Worm (Caenorhabditis elegans) whole organism, young adult: ENCODE measurements around the gene C35D10.12.
"Not testable (repeated sequence)": the region's sequence is repeated elsewhere in the genome, so short reads cannot be mapped to it uniquely, and the experiment has no call there.

ENCODE experiments used
- B0336.3 ChIP-seq: fragments of 200-800 bp; sonication (Bioruptor generic); IDR thresholded peaks from 2 replicates; pipeline ENCODE4 v1.3.6; 2022; ENCODE audit warnings: missing genetic modification characterization, missing compliant biosample characterization
- D2030.7 ChIP-seq: fragments of 200-800 bp; sonication (Bioruptor generic); IDR thresholded peaks from 2 replicates; pipeline ENCODE4 v1.3.6; 2022; ENCODE audit warnings: missing genetic modification reagents, missing genetic modification characterization, missing compliant biosample characterization
- F23B12.7 ChIP-seq: sonication (generic microtip); optimal IDR thresholded peaks from 2 replicates; lab custom pipeline; 2017; ENCODE audit warnings: missing genetic modification characterization, mild to moderate bottlenecking, missing compliant biosample characterization, antibody characterized with exemption, moderate library complexity; ENCODE audit not compliant: insufficient read depth
- K11D2.4 ChIP-seq: fragments of 200-800 bp; sonication (Bioruptor generic); IDR thresholded peaks from 2 replicates; pipeline ENCODE4 v1.3.6; 2022; ENCODE audit warnings: missing genetic modification reagents, missing genetic modification characterization, missing compliant biosample characterization
- T07F8.4 ChIP-seq: sonication (generic microtip); optimal IDR thresholded peaks from 2 replicates; lab custom pipeline; 2016; ENCODE audit warnings: mild to moderate bottlenecking, missing genetic modification characterization, moderate library complexity, missing compliant biosample characterization
- Y95B8A.8 ChIP-seq: fragments of 200-800 bp; sonication (Bioruptor generic); IDR thresholded peaks from 2 replicates; pipeline ENCODE4 v1.3.6; 2022; ENCODE audit warnings: missing genetic modification reagents, missing genetic modification characterization, missing compliant biosample characterization
- aptf-2 ChIP-seq: fragments of 200-800 bp; sonication (Bioruptor generic); conservative IDR thresholded peaks from 2 replicates; pipeline ENCODE4 v1.3.6; 2022; ENCODE audit warnings: missing genetic modification reagents, missing genetic modification characterization, missing compliant biosample characterization
- athp-1 ChIP-seq: sonication (generic microtip); optimal IDR thresholded peaks from 2 replicates; lab custom pipeline; 2017; ENCODE audit warnings: mild to moderate bottlenecking, missing genetic modification characterization, missing compliant biosample characterization
- attf-5 ChIP-seq: fragments of 200-800 bp; sonication (Bioruptor generic); optimal IDR thresholded peaks from 2 replicates; lab custom pipeline; 2018; ENCODE audit warnings: mild to moderate bottlenecking, missing genetic modification characterization, missing compliant biosample characterization
- bed-1 ChIP-seq: fragments of 200-800 bp; sonication (Bioruptor generic); IDR thresholded peaks from 2 replicates; pipeline ENCODE4 v1.3.6; 2022; ENCODE audit warnings: missing genetic modification reagents, missing genetic modification characterization, missing compliant biosample characterization
- ccch-3 ChIP-seq: fragments of 200-800 bp; sonication (Bioruptor generic); optimal IDR thresholded peaks from 2 replicates; lab custom pipeline; 2018; ENCODE audit warnings: mild to moderate bottlenecking, missing genetic modification characterization, missing compliant biosample characterization
- ceh-91 ChIP-seq: fragments of 200-800 bp; sonication (Bioruptor generic); IDR thresholded peaks from 2 replicates; pipeline ENCODE4 v1.3.6; 2022; ENCODE audit warnings: missing genetic modification reagents, missing genetic modification characterization, missing compliant biosample characterization
- die-1 ChIP-seq: sonication (generic microtip); optimal IDR thresholded peaks from 2 replicates; lab custom pipeline; 2016; ENCODE audit warnings: missing genotype, mild to moderate bottlenecking, missing genetic modification characterization, missing compliant biosample characterization
- dox-1 ChIP-seq: fragments of 200-800 bp; sonication (Bioruptor generic); IDR thresholded peaks from 2 replicates; pipeline ENCODE4 v1.3.6; 2022; ENCODE audit warnings: missing genetic modification reagents, missing genetic modification characterization, missing compliant biosample characterization
- dpff-1 ChIP-seq: sonication (generic microtip); optimal IDR thresholded peaks from 2 replicates; lab custom pipeline; 2017; ENCODE audit warnings: mild to moderate bottlenecking, missing genetic modification characterization, missing compliant biosample characterization
- dpl-1 ChIP-seq: fragments of 150-350 bp; optimal IDR thresholded peaks from 2 replicates; lab custom pipeline; 2014; ENCODE audit warnings: missing biosample characterization, missing genetic modification reagents, missing genetic modification characterization
- efl-1 ChIP-seq: fragments of 150-350 bp; optimal IDR thresholded peaks from 2 replicates; lab custom pipeline; 2014; ENCODE audit warnings: missing biosample characterization, missing genetic modification reagents, missing genetic modification characterization
- egrh-3 ChIP-seq: fragments of 200-800 bp; sonication (Bioruptor generic); IDR thresholded peaks from 2 replicates; pipeline ENCODE4 v1.3.6; 2022; ENCODE audit warnings: missing genetic modification reagents, missing genetic modification characterization, missing compliant biosample characterization
- hlh-26 ChIP-seq: fragments of 200-800 bp; sonication (Bioruptor generic); conservative IDR thresholded peaks from 2 replicates; pipeline ENCODE4 v1.3.6; 2022; ENCODE audit warnings: missing genetic modification reagents, missing genetic modification characterization, missing compliant biosample characterization
- hmg-1.2 ChIP-seq: fragments of 200-800 bp; sonication (Bioruptor generic); IDR thresholded peaks from 2 replicates; pipeline ENCODE4 v1.3.6; 2022; ENCODE audit warnings: missing genetic modification reagents, missing genetic modification characterization, missing compliant biosample characterization
- hmg-20 ChIP-seq: fragments of 200-800 bp; sonication (Bioruptor generic); IDR thresholded peaks from 2 replicates; pipeline ENCODE4 v1.3.6; 2022; ENCODE audit warnings: missing genetic modification reagents, missing genetic modification characterization, missing compliant biosample characterization
- hsf-1 ChIP-seq: fragments of 200-800 bp; sonication (Bioruptor generic); IDR thresholded peaks from 2 replicates; pipeline ENCODE4 v1.3.6; 2022; ENCODE audit warnings: missing genetic modification reagents, missing genetic modification characterization, missing compliant biosample characterization
- lag-1 ChIP-seq: fragments of 200-800 bp; sonication (Bioruptor generic); IDR thresholded peaks from 2 replicates; pipeline ENCODE4 v1.3.6; 2022; ENCODE audit warnings: missing genetic modification reagents, missing genetic modification characterization, missing compliant biosample characterization
- let-607 ChIP-seq, 2 experiments: fragments of 200-800 bp in 1 of 2; sonication (Bioruptor generic) in 1 of 2; sonication (generic microtip) in 1 of 2; optimal IDR thresholded peaks; 2 replicates each; lab custom pipeline; 2016 to 2018; ENCODE audit warnings: mild to moderate bottlenecking in 2 of 2, missing compliant biosample characterization in 2 of 2, missing genetic modification characterization in 2 of 2, moderate library complexity in 2 of 2, missing genotype in 1 of 2
- lin-26 ChIP-seq: fragments of 200-800 bp; sonication (Bioruptor generic); IDR thresholded peaks from 2 replicates; pipeline ENCODE4 v1.3.6; 2022; ENCODE audit warnings: missing genetic modification reagents, missing genetic modification characterization, missing compliant biosample characterization
- lin-54 ChIP-seq: fragments of 200-800 bp; sonication (Bioruptor generic); optimal IDR thresholded peaks from 2 replicates; lab custom pipeline; 2018; ENCODE audit warnings: mild to moderate bottlenecking, missing genetic modification characterization, missing compliant biosample characterization
- lsl-1 ChIP-seq: fragments of 200-800 bp; sonication (Bioruptor generic); optimal IDR thresholded peaks from 2 replicates; lab custom pipeline; 2018; ENCODE audit warnings: mild to moderate bottlenecking, missing genetic modification characterization, moderate library complexity, missing compliant biosample characterization
- madf-10 ChIP-seq: sonication (generic microtip); optimal IDR thresholded peaks from 2 replicates; lab custom pipeline; 2016; ENCODE audit warnings: mild to moderate bottlenecking, missing genetic modification characterization, missing compliant biosample characterization
- mcd-1 ChIP-seq: fragments of 200-800 bp; sonication (Bioruptor generic); IDR thresholded peaks from 2 replicates; pipeline ENCODE4 v1.3.6; 2022; ENCODE audit warnings: missing genetic modification reagents, missing genetic modification characterization, missing compliant biosample characterization
- mel-28 ChIP-seq: sonication (generic microtip); optimal IDR thresholded peaks from 2 replicates; lab custom pipeline; 2016; ENCODE audit warnings: borderline replicate concordance, mild to moderate bottlenecking, missing genetic modification characterization, missing compliant biosample characterization
- nfyb-1 ChIP-seq: fragments of 200-800 bp; sonication (Bioruptor generic); IDR thresholded peaks from 2 replicates; pipeline ENCODE4 v1.3.6; 2022; ENCODE audit warnings: missing genetic modification reagents, missing genetic modification characterization, missing compliant biosample characterization
- nhr-120 ChIP-seq: fragments of 200-800 bp; sonication (Bioruptor generic); IDR thresholded peaks from 2 replicates; pipeline ENCODE4 v1.3.6; 2022; ENCODE audit warnings: missing genetic modification characterization, missing compliant biosample characterization
- nhr-179 ChIP-seq: sonication (generic microtip); optimal IDR thresholded peaks from 2 replicates; lab custom pipeline; 2016; ENCODE audit warnings: mild to moderate bottlenecking, missing genetic modification characterization, missing compliant biosample characterization
- nhr-27 ChIP-seq: fragments of 200-800 bp; sonication (Bioruptor generic); optimal IDR thresholded peaks from 2 replicates; lab custom pipeline; 2018; ENCODE audit warnings: mild to moderate bottlenecking, missing genetic modification characterization, moderate library complexity, missing compliant biosample characterization
- nhr-80 ChIP-seq: sonication (generic microtip); optimal IDR thresholded peaks from 2 replicates; lab custom pipeline; 2016; ENCODE audit warnings: missing genetic modification characterization, missing compliant biosample characterization
- repo-1 ChIP-seq: sonication (generic microtip); optimal IDR thresholded peaks from 2 replicates; lab custom pipeline; 2017; ENCODE audit warnings: mild to moderate bottlenecking, missing genetic modification characterization, missing compliant biosample characterization
- rpc-1 ChIP-seq, 2 experiments: fragments of 150-350 bp in 1 of 2; sonication (generic microtip) in 1 of 2; optimal IDR thresholded peaks; 2 replicates each; lab custom pipeline; 2014 to 2018; ENCODE audit warnings: missing biosample characterization in 1 of 2, missing genetic modification characterization in 1 of 2, missing genetic modification reagents in 1 of 2, missing genotype in 1 of 2
- sea-2 ChIP-seq: fragments of 200-800 bp; sonication (Bioruptor generic); IDR thresholded peaks from 2 replicates; pipeline ENCODE4 v1.3.6; 2022; ENCODE audit warnings: missing genetic modification characterization, missing compliant biosample characterization
- zim-3 ChIP-seq: sonication (generic microtip); optimal IDR thresholded peaks from 2 replicates; lab custom pipeline; 2017; ENCODE audit warnings: mild to moderate bottlenecking, missing genetic modification characterization, moderate library complexity, missing compliant biosample characterization
- ztf-18 ChIP-seq: sonication (generic microtip); optimal IDR thresholded peaks from 2 replicates; lab custom pipeline; 2016; ENCODE audit warnings: missing genotype, mild to moderate bottlenecking, missing genetic modification characterization, missing compliant biosample characterization
- ztf-22 ChIP-seq: fragments of 200-800 bp; sonication (Bioruptor generic); optimal IDR thresholded peaks from 2 replicates; lab custom pipeline; 2018; ENCODE audit warnings: mild to moderate bottlenecking, missing genetic modification characterization, moderate library complexity, missing compliant biosample characterization
- ztf-26 ChIP-seq: sonication (generic microtip); optimal IDR thresholded peaks from 2 replicates; lab custom pipeline; 2017; ENCODE audit warnings: missing genetic modification characterization, missing compliant biosample characterization
- ztf-28 ChIP-seq: fragments of 200-800 bp; sonication (Bioruptor generic); IDR thresholded peaks from 2 replicates; pipeline ENCODE4 v1.3.6; 2022; ENCODE audit warnings: missing genetic modification reagents, missing genetic modification characterization, missing compliant biosample characterization

C35D10.12 gene

DNA sequence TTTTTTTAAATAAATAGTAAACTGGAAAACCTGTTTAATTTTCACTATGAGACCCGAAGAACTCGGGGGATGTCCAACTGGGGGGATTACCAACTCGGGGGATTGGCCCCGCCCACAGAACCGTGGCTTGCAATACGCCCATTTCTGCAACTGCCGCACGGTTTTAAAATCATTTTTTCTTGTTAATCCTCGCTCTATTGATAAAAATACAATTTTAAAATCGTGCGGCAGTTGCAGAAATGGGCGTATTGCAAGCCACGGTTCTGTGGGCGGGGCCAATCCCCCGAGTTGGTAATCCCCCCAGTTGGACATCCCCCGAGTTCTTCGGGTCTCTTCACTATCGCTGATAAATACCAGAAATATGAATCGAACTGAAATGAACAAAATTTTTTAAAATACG, 47.4 kb upstream of the C35D10.12 start, which contains the start of gene mmab-1 (continued):
- TF ChIP-seq ceh-91 (GFP tag; lab: Robert Waterston, UW) (0 out of 2 replicates have a peak, but pooled peaks have one; percentile 11), egrh-3 (GFP tag; lab: Robert Waterston, UW) (peak; percentile 34), rpc-1 (optimal IDR thresholded peaks at IDR 0.05; lab: Kevin White, UChicago) (peak; percentile 15)
- not testable (repeated sequence) for TF ChIP-seq rpc-1 (tag; optimal IDR thresholded peaks at IDR 0.05; lab: Kevin White, UChicago)

- TF ChIP-seq hmg-20 (no peak), mcd-1 (GFP tag; lab: Robert Waterston, UW) (no peak), dpff-1 (tag; lab: Kevin White, UChicago) (no peak), nhr-179 (tag; lab: Kevin White, UChicago) (no peak), ztf-22 (no peak), attf-5 (no peak), ztf-28 (GFP tag; lab: Robert Waterston, UW) (no peak), lin-54 (GFP tag; lab: Kevin White, UChicago) (no peak), hsf-1 (GFP tag; lab: Robert Waterston, UW) (no peak), bed-1 (GFP tag; lab: Robert Waterston, UW) (no peak)
Measured at ce11 chrIII:4920221-4920620, 45.6 kb upstream of the C35D10.12 start, which contains the start of gene ula-1. Gene ula-1, minus strand, starts transcription at chrIII:4920321.

DNA sequence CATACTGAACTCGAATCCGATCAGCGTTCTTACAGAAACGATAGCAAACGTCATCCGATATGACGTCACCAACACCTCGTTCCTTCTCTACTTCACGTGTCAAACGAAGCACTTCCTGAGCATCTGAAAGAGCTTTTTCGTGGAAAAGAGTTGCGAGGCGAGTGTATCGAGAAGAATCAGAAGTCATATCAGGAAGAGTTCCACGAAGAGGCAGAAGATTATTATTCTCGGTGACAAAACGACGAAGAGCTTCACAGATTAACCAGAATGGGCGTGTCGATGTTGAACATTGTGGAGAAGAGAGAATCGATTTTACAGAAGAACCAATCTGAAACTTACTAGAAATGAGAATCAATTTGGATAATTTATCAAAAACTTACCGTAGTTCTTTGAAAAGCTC, 44.3 kb upstream of the C35D10.12 start:
- TF ChIP-seq mcd-1 (GFP tag; lab: Robert Waterston, UW) (no peak), sea-2 (no peak), die-1 (tag; lab: Kevin White, UChicago) (no peak), nhr-27 (tag; lab: Kevin White, UChicago) (no peak), hlh-26 (GFP tag; lab: Robert Waterston, UW) (no peak), zim-3 (tag; lab: Kevin White, UChicago) (no peak), ztf-18 (no peak), mel-28 (tag; lab: Kevin White, UChicago) (no peak), dox-1 (GFP tag; lab: Robert Waterston, UW) (no peak), Y95B8A.8 (GFP tag; lab: Robert Waterston, UW) (no peak), ccch-3 (GFP tag; lab: Kevin White, UChicago) (no peak), nfyb-1 (GFP tag; lab: Robert Waterston, UW) (no peak), F23B12.7 (tag; lab: Kevin White, UChicago) (no peak)
- TF ChIP-seq, all 124 proteins: peak for 0

DNA sequence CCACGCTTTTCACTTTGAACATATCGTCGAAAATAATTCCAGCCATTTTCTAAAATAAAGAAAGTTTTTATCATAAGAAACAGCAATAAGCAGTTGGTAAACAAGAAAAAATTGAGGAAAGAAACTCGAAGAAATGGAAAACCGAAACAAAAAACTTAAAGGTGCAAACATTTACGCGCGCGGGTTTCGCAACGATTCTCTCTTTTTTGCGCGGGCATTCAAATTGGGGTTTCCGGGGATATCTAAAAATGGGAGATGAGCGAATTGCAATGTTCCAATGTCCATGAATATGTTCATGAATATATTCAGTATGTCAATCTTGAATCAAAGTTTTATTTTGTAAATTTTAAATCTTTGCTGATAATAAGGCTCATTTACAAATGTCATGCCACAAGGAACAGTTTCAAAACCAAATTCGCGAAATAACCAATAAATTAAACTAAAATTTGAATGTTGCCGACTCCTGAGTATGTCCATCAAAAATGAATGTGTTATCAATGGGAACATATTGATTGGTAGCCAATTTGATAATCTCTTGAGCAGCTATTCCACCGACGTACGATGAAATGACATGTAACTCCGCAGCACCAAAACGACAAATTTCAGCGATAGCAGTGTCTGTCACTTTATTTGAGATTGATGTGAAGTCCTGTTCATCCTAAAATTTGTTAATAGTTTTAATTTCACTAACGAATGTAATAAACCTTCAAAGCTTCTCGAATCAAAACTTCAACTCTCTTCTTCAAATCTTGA, 43.6 kb upstream of the C35D10.12 start, which contains the start of gene rpb-8:
TSS of gene rpb-8 (minus strand) at position 49 of the 753 bp plus-strand sequence.
- no peak for TF ChIP-seq die-1 (tag; lab: Kevin White, UChicago)
- TF ChIP-seq K11D2.4 (GFP tag; lab: Robert Waterston, UW) = no peak
- TF ChIP-seq madf-10 (tag; lab: Kevin White, UChicago) = no peak
- no peak for TF ChIP-seq repo-1 (tag; lab: Kevin White, UChicago)
- no peak for TF ChIP-seq nhr-120 (GFP tag; lab: Robert Waterston, UW)
- TF ChIP-seq lsl-1 (GFP tag; lab: Kevin White, UChicago) = peak; percentile 13
- no peak for TF ChIP-seq ztf-26
- no peak for TF ChIP-seq Y95B8A.8 (GFP tag; lab: Robert Waterston, UW)
- no peak for TF ChIP-seq lin-26
- TF ChIP-seq T07F8.4 (tag; lab: Kevin White, UChicago) = no peak
- TF ChIP-seq D2030.7 (GFP tag; lab: Robert Waterston, UW) = 0 out of 2 replicates have a peak, but pooled peaks have one; percentile 17
- peak; percentile 70 for TF ChIP-seq efl-1 (GFP tag; lab: Kevin White, UChicago)
- peak; percentile 85 to 96 for TF ChIP-seq let-607 (tag; optimal IDR thresholded peaks at IDR 0.05; lab: Kevin White, UChicago)
- TF ChIP-seq lag-1 = no peak
- no peak for TF ChIP-seq aptf-2 (GFP tag; lab: Robert Waterston, UW)
- TF ChIP-seq B0336.3 (GFP tag; lab: Robert Waterston, UW) = no peak
- peak; percentile 8; the same call in 1 of the 2 replicates for TF ChIP-seq hmg-1.2 (GFP tag; lab: Robert Waterston, UW)
- TF ChIP-seq dpl-1 (GFP tag; lab: Kevin White, UChicago) = peak; percentile 78
- no peak for TF ChIP-seq athp-1
- TF ChIP-seq F23B12.7 (tag; lab: Kevin White, UChicago) = peak; percentile 52
- peak; percentile 76 for TF ChIP-seq nhr-80 (tag; lab: Kevin White, UChicago)
